Worm (Caenorhabditis elegans) whole organism, young adult: ENCODE measurements around the gene F20C5.6.

ENCODE experiments used
- T07F8.4 ChIP-seq: sonication (generic microtip); optimal IDR thresholded peaks from 2 replicates; lab custom pipeline; 2016; ENCODE audit warnings: mild to moderate bottlenecking, missing genetic modification characterization, moderate library complexity, missing compliant biosample characterization
- Y95B8A.8 ChIP-seq: fragments of 200-800 bp; sonication (Bioruptor generic); IDR thresholded peaks from 2 replicates; pipeline ENCODE4 v1.3.6; 2022; ENCODE audit warnings: missing genetic modification reagents, missing genetic modification characterization, missing compliant biosample characterization
- ama-1 ChIP-seq, 3 experiments: fragments of 150-350 bp in 1 of 3; sonication (generic microtip) in 2 of 3; optimal IDR thresholded peaks; 2 replicates each; lab custom pipeline; 2014 to 2018; ENCODE audit warnings: missing biosample characterization in 2 of 3, missing genetic modification characterization in 2 of 3, missing genetic modification reagents in 2 of 3
- ceh-27 ChIP-seq: fragments of 200-800 bp; sonication (Bioruptor generic); optimal IDR thresholded peaks from 2 replicates; lab custom pipeline; 2018; ENCODE audit warnings: mild to moderate bottlenecking, missing genetic modification characterization, moderate library complexity, missing compliant biosample characterization
- snpc-1.1 ChIP-seq: sonication (generic microtip); optimal IDR thresholded peaks from 2 replicates; lab custom pipeline; 2017; ENCODE audit warnings: missing genetic modification characterization, mild to moderate bottlenecking, missing compliant biosample characterization, antibody characterized with exemption, moderate library complexity, missing genotype, missing genetic modification reagents; ENCODE audit not compliant: insufficient read depth
- ztf-18 ChIP-seq: sonication (generic microtip); optimal IDR thresholded peaks from 2 replicates; lab custom pipeline; 2016; ENCODE audit warnings: missing genotype, mild to moderate bottlenecking, missing genetic modification characterization, missing compliant biosample characterization

ce11 chrIV:8730469-8730868, 42.5 kb downstream of the F20C5.6 start, which contains the start of gene F21D5.3:
- no peak for TF ChIP-seq ztf-18 (tag; lab: Kevin White, UChicago)
- no peak for TF ChIP-seq ceh-27 (GFP tag; lab: Kevin White, UChicago)
- TF ChIP-seq T07F8.4 (tag; lab: Kevin White, UChicago), result no peak
- TF ChIP-seq Y95B8A.8, result no peak
- no peak for TF ChIP-seq snpc-1.1
- no peak for TF ChIP-seq ama-1 (optimal IDR thresholded peaks at IDR 0.05; lab: Kevin White, UChicago)
- TF ChIP-seq ama-1 (GFP tag; optimal IDR thresholded peaks at IDR 0.05; lab: Kevin White, UChicago), result no peak
